Fruit fly (Drosophila melanogaster) whole organism, embryonic: ENCODE measurements around the gene barr.

Experiments
- Aef1 ChIP-seq: fragments of 200-800 bp; sonication (Bioruptor generic); IDR thresholded peaks from 3 replicates; pipeline ENCODE4 v1.3.6; 2022; ENCODE audit warnings: missing biosample characterization, missing genetic modification characterization
- Atf3 ChIP-seq: fragments of 200-800 bp; sonication (Bioruptor generic); optimal IDR thresholded peaks from 3 replicates; lab custom pipeline; 2016; ENCODE audit warnings: missing biosample characterization, missing genetic modification characterization
- Bgb ChIP-seq: fragments of 200-800 bp; sonication (Bioruptor generic); IDR thresholded peaks from 2 replicates; pipeline ENCODE4 v1.3.6; 2022; ENCODE audit warnings: missing biosample characterization, missing genetic modification characterization; ENCODE audit not compliant: partially characterized antibody
- Bteb2 ChIP-seq: fragments of 200-800 bp; sonication (Bioruptor generic); optimal IDR thresholded peaks from 2 replicates; lab custom pipeline; 2016; ENCODE audit warnings: missing biosample characterization, missing genetic modification characterization
- CG11093 ChIP-seq: fragments of 200-800 bp; sonication (Bioruptor generic); IDR thresholded peaks from 3 replicates; pipeline ENCODE4 v1.3.6; 2022; ENCODE audit warnings: missing biosample characterization, missing genetic modification characterization
- CG13296 ChIP-seq: fragments of 200-800 bp; sonication (Bioruptor generic); optimal IDR thresholded peaks from 3 replicates; lab custom pipeline; 2018; ENCODE audit warnings: missing biosample characterization, mild to moderate bottlenecking, missing genetic modification characterization
- CG14441 ChIP-seq: fragments of 200-800 bp; sonication (Bioruptor generic); IDR thresholded peaks from 2 replicates; pipeline ENCODE4 v1.3.6; 2022; ENCODE audit warnings: missing biosample characterization, missing genetic modification characterization
- CG14860 ChIP-seq: fragments of 200-800 bp; sonication (Bioruptor generic); IDR thresholded peaks from 3 replicates; pipeline ENCODE4 v1.3.6; 2022; ENCODE audit warnings: missing biosample characterization, missing genetic modification characterization; ENCODE audit not compliant: partially characterized antibody
- CG18599 ChIP-seq: fragments of 200-800 bp; sonication (Bioruptor generic); optimal IDR thresholded peaks from 3 replicates; lab custom pipeline; 2017; ENCODE audit warnings: missing biosample characterization, missing genetic modification characterization, mild to moderate bottlenecking, moderate library complexity, missing genetic modification reagents
- CG18619 ChIP-seq: fragments of 200-800 bp; sonication (Bioruptor generic); optimal IDR thresholded peaks from 3 replicates; lab custom pipeline; 2017; ENCODE audit warnings: missing biosample characterization, mild to moderate bottlenecking, missing genetic modification characterization
- CG2129 ChIP-seq: fragments of 200-800 bp; sonication (Bioruptor generic); IDR thresholded peaks from 2 replicates; pipeline ENCODE4 v1.3.6; 2022; ENCODE audit warnings: missing biosample characterization, missing genetic modification characterization; ENCODE audit not compliant: partially characterized antibody
- CG2889 ChIP-seq: fragments of 200-800 bp; sonication (Bioruptor generic); IDR thresholded peaks from 3 replicates; pipeline ENCODE4 v1.3.6; 2022; ENCODE audit warnings: missing biosample characterization, missing genetic modification characterization
- CG32772 ChIP-seq: fragments of 200-800 bp; sonication (Bioruptor generic); IDR thresholded peaks from 2 replicates; pipeline ENCODE4 v1.3.6; 2022; ENCODE audit warnings: missing biosample characterization, missing genetic modification characterization
- CG4360 ChIP-seq: fragments of 200-800 bp; sonication (Bioruptor generic); IDR thresholded peaks from 2 replicates; pipeline ENCODE4 v1.3.6; 2022; ENCODE audit warnings: missing biosample characterization, missing genetic modification characterization
- CG6272 ChIP-seq: fragments of 200-800 bp; sonication (Bioruptor generic); IDR thresholded peaks from 2 replicates; pipeline ENCODE4 v1.3.6; 2022; ENCODE audit warnings: missing biosample characterization, missing genetic modification characterization
- CG6813 ChIP-seq: fragments of 200-800 bp; sonication (Bioruptor generic); optimal IDR thresholded peaks from 2 replicates; lab custom pipeline; 2017; ENCODE audit warnings: missing biosample characterization, missing genetic modification characterization, mild to moderate bottlenecking, moderate library complexity, missing genetic modification reagents
- CG8089 ChIP-seq: fragments of 200-800 bp; sonication (Bioruptor generic); optimal IDR thresholded peaks from 3 replicates; lab custom pipeline; 2016; ENCODE audit warnings: missing biosample characterization, missing genetic modification characterization
- CG8290 ChIP-seq, 3 experiments: fragments of 200-800 bp; sonication (Bioruptor generic); optimal IDR thresholded peaks; 2 replicates each; lab custom pipeline; 2016 to 2019; ENCODE audit warnings: missing biosample characterization in 3 of 3, missing genetic modification characterization in 3 of 3, mild to moderate bottlenecking in 2 of 3, moderate library complexity in 1 of 3
- CG9437 ChIP-seq: fragments of 200-800 bp; sonication (Bioruptor generic); optimal IDR thresholded peaks from 2 replicates; lab custom pipeline; 2018; ENCODE audit warnings: missing biosample characterization, mild to moderate bottlenecking, missing genetic modification characterization
- Dip3 ChIP-seq: fragments of 200-800 bp; sonication (Bioruptor generic); optimal IDR thresholded peaks from 3 replicates; lab custom pipeline; 2016; ENCODE audit warnings: missing biosample characterization, missing genetic modification characterization
- Dref ChIP-seq: fragments of 200-800 bp; sonication (Bioruptor generic); IDR thresholded peaks from 2 replicates; pipeline ENCODE4 v1.3.6; 2022; ENCODE audit warnings: missing biosample characterization, missing genetic modification characterization
- H15 ChIP-seq: fragments of 200-800 bp; sonication (Bioruptor generic); IDR thresholded peaks from 3 replicates; pipeline ENCODE4 v1.3.6; 2022; ENCODE audit warnings: missing biosample characterization, missing genetic modification characterization
- Hr3 ChIP-seq: fragments of 200-800 bp; sonication (Bioruptor generic); optimal IDR thresholded peaks from 3 replicates; lab custom pipeline; 2016; ENCODE audit warnings: missing biosample characterization, missing genetic modification characterization
- Jarid2 ChIP-seq: fragments of 200-800 bp; sonication (Bioruptor generic); optimal IDR thresholded peaks from 3 replicates; lab custom pipeline; 2017; ENCODE audit warnings: mild to moderate bottlenecking, missing biosample characterization, missing genetic modification reagents, missing genetic modification characterization
- Meics ChIP-seq: fragments of 200-800 bp; sonication (Bioruptor generic); optimal IDR thresholded peaks from 2 replicates; lab custom pipeline; 2017; ENCODE audit warnings: missing biosample characterization, mild to moderate bottlenecking, missing genetic modification characterization
- Side ChIP-seq: fragments of 200-800 bp; sonication (Bioruptor generic); optimal IDR thresholded peaks from 2 replicates; lab custom pipeline; 2016; ENCODE audit warnings: missing biosample characterization, missing genetic modification characterization
- Sox100B ChIP-seq: fragments of 200-800 bp; sonication (Bioruptor generic); optimal IDR thresholded peaks from 3 replicates; lab custom pipeline; 2018; ENCODE audit warnings: missing biosample characterization, mild to moderate bottlenecking, missing genetic modification characterization
- Ssrp ChIP-seq: fragments of 200-800 bp; sonication (Bioruptor generic); optimal IDR thresholded peaks from 2 replicates; lab custom pipeline; 2018; ENCODE audit warnings: missing biosample characterization, mild to moderate bottlenecking, missing genetic modification characterization, moderate library complexity
- Trl ChIP-seq, 3 experiments: fragments of >200 bp in 2 of 3; fragments of 200-800 bp in 1 of 3; sonication (Bioruptor generic) in 1 of 3; optimal IDR thresholded peaks; 2 replicates in 1 of 3; 3 replicates in 2 of 3; lab custom pipeline; 2016 to 2017; ENCODE audit warnings: missing biosample characterization in 1 of 3, missing genetic modification characterization in 1 of 3
- Xrp1 ChIP-seq: fragments of 200-800 bp; sonication (Bioruptor generic); IDR thresholded peaks from 2 replicates; pipeline ENCODE4 v1.3.6; 2022; ENCODE audit warnings: missing biosample characterization, missing genetic modification characterization
- ap ChIP-seq: fragments of 200-800 bp; sonication (Bioruptor generic); IDR thresholded peaks from 2 replicates; pipeline ENCODE4 v1.3.6; 2022; ENCODE audit warnings: missing biosample characterization, missing genetic modification characterization
- ase ChIP-seq: fragments of 200-800 bp; sonication (Bioruptor generic); IDR thresholded peaks from 3 replicates; pipeline ENCODE4 v1.3.6; 2022; ENCODE audit warnings: missing biosample characterization, missing genetic modification characterization
- ash1 ChIP-seq: fragments of 200-800 bp; sonication (Bioruptor generic); optimal IDR thresholded peaks from 2 replicates; lab custom pipeline; 2018; ENCODE audit warnings: missing biosample characterization, mild to moderate bottlenecking, missing genetic modification characterization
- bcd ChIP-seq: fragments of 200-800 bp; sonication (Bioruptor generic); optimal IDR thresholded peaks from 2 replicates; lab custom pipeline; 2017; ENCODE audit warnings: missing biosample characterization, mild to moderate bottlenecking, missing genetic modification characterization
- caup ChIP-seq: fragments of 200-800 bp; sonication (Bioruptor generic); optimal IDR thresholded peaks from 3 replicates; lab custom pipeline; 2017; ENCODE audit warnings: missing biosample characterization, mild to moderate bottlenecking, missing genetic modification characterization, moderate library complexity; ENCODE audit not compliant: severe bottlenecking
- chinmo ChIP-seq: fragments of 200-800 bp; sonication (Bioruptor generic); IDR thresholded peaks from 4 replicates; pipeline ENCODE4 v1.3.6; 2022; ENCODE audit warnings: missing biosample characterization, missing genetic modification characterization; ENCODE audit not compliant: partially characterized antibody
- dmrt99B ChIP-seq: fragments of 200-800 bp; sonication (Bioruptor generic); optimal IDR thresholded peaks from 2 replicates; lab custom pipeline; 2018; ENCODE audit warnings: missing biosample characterization, mild to moderate bottlenecking, missing genetic modification characterization, moderate library complexity
- ewg ChIP-seq: fragments of 200-800 bp; sonication (Bioruptor generic); optimal IDR thresholded peaks from 3 replicates; lab custom pipeline; 2017; ENCODE audit warnings: mild to moderate bottlenecking, missing biosample characterization, missing genetic modification reagents, missing genetic modification characterization
- gsb-n ChIP-seq: fragments of 200-800 bp; sonication (Bioruptor generic); optimal IDR thresholded peaks from 3 replicates; lab custom pipeline; 2018; ENCODE audit warnings: missing biosample characterization, mild to moderate bottlenecking, missing genetic modification characterization
- ind ChIP-seq: fragments of 200-800 bp; sonication (Bioruptor generic); optimal IDR thresholded peaks from 3 replicates; lab custom pipeline; 2016; ENCODE audit warnings: missing biosample characterization, missing genetic modification characterization
- ken ChIP-seq: fragments of 200-800 bp; sonication (Bioruptor generic); IDR thresholded peaks from 3 replicates; pipeline ENCODE4 v1.3.6; 2022; ENCODE audit warnings: missing biosample characterization, missing genetic modification characterization
- mirr ChIP-seq: fragments of 200-800 bp; sonication (Bioruptor generic); optimal IDR thresholded peaks from 3 replicates; lab custom pipeline; 2018; ENCODE audit warnings: missing biosample characterization, mild to moderate bottlenecking, missing genetic modification characterization
- mld ChIP-seq: fragments of 200-800 bp; sonication (Bioruptor generic); IDR thresholded peaks from 3 replicates; pipeline ENCODE4 v1.3.6; 2022; ENCODE audit warnings: missing biosample characterization, missing genetic modification characterization; ENCODE audit not compliant: partially characterized antibody
- p53 ChIP-seq: fragments of 200-800 bp; sonication (Bioruptor generic); optimal IDR thresholded peaks from 2 replicates; lab custom pipeline; 2016; ENCODE audit warnings: missing biosample characterization, missing genetic modification characterization
- pho ChIP-seq: fragments of 200-800 bp; sonication (Bioruptor generic); optimal IDR thresholded peaks from 2 replicates; lab custom pipeline; 2016; ENCODE audit warnings: missing biosample characterization, missing genetic modification characterization
- ranshi ChIP-seq: fragments of 200-800 bp; sonication (Bioruptor generic); IDR thresholded peaks from 2 replicates; pipeline ENCODE4 v1.3.6; 2022; ENCODE audit warnings: missing biosample characterization, missing genetic modification characterization
- row ChIP-seq: fragments of 200-800 bp; sonication (Bioruptor generic); IDR thresholded peaks from 3 replicates; pipeline ENCODE4 v1.3.6; 2022; ENCODE audit warnings: missing biosample characterization, missing genetic modification characterization
- slbo ChIP-seq: fragments of 200-800 bp; sonication (Bioruptor generic); IDR thresholded peaks from 2 replicates; pipeline ENCODE4 v1.3.6; 2022; ENCODE audit warnings: missing biosample characterization, missing genetic modification characterization
- twi ChIP-seq: fragments of 200-800 bp; optimal IDR thresholded peaks from 2 replicates; lab custom pipeline; 2019; ENCODE audit warnings: missing biosample characterization, mild to moderate bottlenecking, missing genetic modification characterization, moderate library complexity

The barr gene

dm6 chr2L:20061018-20061657 is at the start of gene barr, which contains the start of gene lok (continued):
- TF ChIP-seq twi = peak; percentile 40
- no peak for TF ChIP-seq p53 (GFP tag; lab: Kevin White, UChicago)
- TF ChIP-seq CG6813 (GFP tag; lab: Kevin White, UChicago) = no peak
- peak; percentile 49 for TF ChIP-seq Ssrp (tag; lab: Kevin White, UChicago)
- TF ChIP-seq Trl (optimal IDR thresholded peaks at IDR 0.05; lab: Kevin White, UChicago) = no peak
- peak; percentile 17 for TF ChIP-seq Trl (GFP tag; optimal IDR thresholded peaks at IDR 0.05; lab: Kevin White, UChicago)
- TF ChIP-seq CG18599 (GFP tag; lab: Kevin White, UChicago) = no peak
- TF ChIP-seq ken = no peak
- no peak for TF ChIP-seq H15 (GFP tag; lab: Robert Waterston, UW)
- no peak for TF ChIP-seq mirr
- no peak for TF ChIP-seq CG13296 (GFP tag; lab: Kevin White, UChicago)
- no peak for TF ChIP-seq CG14860
- TF ChIP-seq chinmo (GFP tag; lab: Robert Waterston, UW) = no peak
- TF ChIP-seq CG4360 (GFP tag; lab: Robert Waterston, UW) = no peak
- no peak for TF ChIP-seq CG6272
- TF ChIP-seq CG32772 (GFP tag; lab: Robert Waterston, UW) = 0 out of 2 replicates have a peak, but pooled peaks have one; percentile 6
- TF ChIP-seq bcd (GFP tag; lab: Kevin White, UChicago) = peak; percentile 64
- TF ChIP-seq CG14441 (GFP tag; lab: Robert Waterston, UW) = peak; percentile 54
- TF ChIP-seq ind (GFP tag; lab: Kevin White, UChicago) = peak; percentile 65
- no peak for TF ChIP-seq Bgb
- peak; percentile 61 for TF ChIP-seq CG9437 (GFP tag; lab: Kevin White, UChicago)
- no peak for TF ChIP-seq dmrt99B (tag; lab: Kevin White, UChicago)
- TF ChIP-seq Dip3 = peak; percentile 20
- TF ChIP-seq CG8089 (GFP tag; lab: Kevin White, UChicago) = peak; percentile 48
- TF ChIP-seq ap (GFP tag; lab: Robert Waterston, UW) = no peak
- no peak for TF ChIP-seq mld (GFP tag; lab: Robert Waterston, UW)
- peak; percentile 83 for TF ChIP-seq row (GFP tag; lab: Robert Waterston, UW)
- TF ChIP-seq CG8290 (GFP tag; optimal IDR thresholded peaks at IDR 0.05; lab: Kevin White, UChicago) = peak; percentile 57
- TF ChIP-seq CG8290 (tag; optimal IDR thresholded peaks at IDR 0.05; lab: Kevin White, UChicago) = peak in 1 of 2 experiments; percentile 33
- peak; percentile 51 for TF ChIP-seq Aef1
- no peak for TF ChIP-seq Sox100B (GFP tag; lab: Kevin White, UChicago)
- TF ChIP-seq ranshi (GFP tag; lab: Robert Waterston, UW) = no peak
- no peak for TF ChIP-seq gsb-n
- peak; percentile 53 for TF ChIP-seq ewg (GFP tag; lab: Kevin White, UChicago)
- TF ChIP-seq Dref (GFP tag; lab: Robert Waterston, UW) = no peak
- TF ChIP-seq ase = no peak
- no peak for TF ChIP-seq CG2889
- TF ChIP-seq CG11093 (GFP tag; lab: Robert Waterston, UW) = peak; percentile 54; the same call in 2 of the 3 replicates
- TF ChIP-seq Jarid2 (GFP tag; lab: Kevin White, UChicago) = no peak
- peak; percentile 42 for TF ChIP-seq Meics (GFP tag; lab: Kevin White, UChicago)
- TF ChIP-seq slbo (GFP tag; lab: Robert Waterston, UW) = peak; percentile 46; the same call in 1 of the 2 replicates
- TF ChIP-seq caup (GFP tag; lab: Kevin White, UChicago) = no peak
- peak; percentile 58 for TF ChIP-seq CG18619
- no peak for TF ChIP-seq ash1
- peak; percentile 57 for TF ChIP-seq Bteb2 (GFP tag; lab: Kevin White, UChicago)
- peak; percentile 66 for TF ChIP-seq Hr3 (GFP tag; lab: Kevin White, UChicago)
- peak; percentile 48 for TF ChIP-seq pho (GFP tag; lab: Kevin White, UChicago)
- no peak for TF ChIP-seq CG2129 (GFP tag; lab: Robert Waterston, UW)
- peak; percentile 44 for TF ChIP-seq Atf3 (GFP tag; lab: Kevin White, UChicago)
- peak; percentile 23; the same call in 1 of the 2 replicates for TF ChIP-seq Xrp1 (GFP tag; lab: Robert Waterston, UW)
- peak; percentile 2 for TF ChIP-seq Side (GFP tag; lab: Kevin White, UChicago)
